Fruit fly (Drosophila melanogaster) Kc167 (cell line): ENCODE data around the gene CG13708.

Source experiments
- Myc ChIP-seq: fragments of >200 bp; optimal IDR thresholded peaks from 2 replicates; lab custom pipeline; 2017; ENCODE audit warnings: missing external identifiers
- Sin3A ChIP-seq: fragments of >200 bp; optimal IDR thresholded peaks from 2 replicates; lab custom pipeline; 2018; ENCODE audit warnings: missing external identifiers
- h ChIP-seq: fragments of >200 bp; optimal IDR thresholded peaks from 3 replicates; lab custom pipeline; 2018; ENCODE audit warnings: missing external identifiers
- insv ChIP-seq: fragments of >200 bp; optimal IDR thresholded peaks from 3 replicates; lab custom pipeline; 2018; ENCODE audit warnings: missing external identifiers
- psq ChIP-seq: fragments of >200 bp; optimal IDR thresholded peaks from 2 replicates; lab custom pipeline; 2017; ENCODE audit warnings: missing external identifiers
- ttk ChIP-seq: sonication (Bioruptor generic); optimal IDR thresholded peaks from 2 replicates; lab custom pipeline; 2017; ENCODE audit warnings: missing external identifiers

The CG13708 gene

DNA sequence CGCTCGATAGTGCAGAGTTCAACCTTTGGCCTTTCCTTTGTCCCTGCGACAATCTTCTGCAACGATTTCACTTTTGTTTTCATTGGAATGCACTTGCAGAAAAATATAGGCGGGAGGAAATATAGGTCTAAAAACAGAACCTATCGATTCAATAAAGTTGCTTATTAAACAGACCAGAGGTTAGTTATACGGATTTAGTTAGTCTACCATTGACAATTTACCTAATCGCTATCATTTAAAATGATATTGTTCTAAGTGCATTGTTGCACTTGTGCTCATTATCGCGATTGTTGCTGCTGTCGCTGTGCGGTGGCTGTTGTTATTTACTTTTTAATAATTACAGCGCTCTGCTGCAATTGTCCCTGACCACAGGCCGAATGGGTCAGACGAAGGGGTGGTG, 3.0 kb upstream of the CG13708 start:
- TF ChIP-seq Sin3A (no peak), psq (lab: Kevin White, UChicago) (no peak), Myc (no peak), ttk (lab: Kevin White, UChicago) (no peak), insv (lab: Kevin White, UChicago) (no peak), h (lab: Kevin White, UChicago) (no peak)

DNA sequence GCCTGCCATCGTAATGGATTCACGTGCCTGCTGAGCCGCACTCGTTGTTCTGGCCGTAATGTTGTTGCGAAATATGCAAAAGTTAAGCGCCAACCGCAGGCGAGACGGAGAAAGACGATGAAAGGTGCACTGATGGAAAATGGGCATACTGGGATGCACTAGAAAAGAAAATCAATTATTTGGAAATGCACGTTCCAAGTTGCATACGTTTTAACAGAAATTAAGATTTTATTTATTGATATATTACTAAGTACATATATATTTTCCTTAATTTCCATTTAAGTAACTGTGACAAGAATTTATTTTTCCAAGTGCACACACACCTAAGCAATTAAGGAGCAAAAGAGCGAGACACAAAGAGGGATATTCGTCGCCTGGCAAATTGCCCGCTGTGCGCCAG, 1.6 kb upstream of the CG13708 start:
- no peak for TF ChIP-seq h (lab: Kevin White, UChicago)
- no peak for TF ChIP-seq psq (lab: Kevin White, UChicago)
- no peak for TF ChIP-seq insv (lab: Kevin White, UChicago)

- TF ChIP-seq Sin3A, result no peak
- no peak for TF ChIP-seq psq (lab: Kevin White, UChicago)
- no peak for TF ChIP-seq Myc
- TF ChIP-seq h (lab: Kevin White, UChicago), result no peak
- TF ChIP-seq insv (lab: Kevin White, UChicago), result no peak
- TF ChIP-seq ttk (lab: Kevin White, UChicago), result no peak
These were observed 7.8 kb downstream of the CG13708 start, which contains the start of the genes Dhc64C and LeuRS-m for dm6 chr3L:4825584-4825983. Gene Dhc64C (minus strand): TSS chr3L:4825687. Gene LeuRS-m (plus strand): TSS chr3L:4825853.

DNA sequence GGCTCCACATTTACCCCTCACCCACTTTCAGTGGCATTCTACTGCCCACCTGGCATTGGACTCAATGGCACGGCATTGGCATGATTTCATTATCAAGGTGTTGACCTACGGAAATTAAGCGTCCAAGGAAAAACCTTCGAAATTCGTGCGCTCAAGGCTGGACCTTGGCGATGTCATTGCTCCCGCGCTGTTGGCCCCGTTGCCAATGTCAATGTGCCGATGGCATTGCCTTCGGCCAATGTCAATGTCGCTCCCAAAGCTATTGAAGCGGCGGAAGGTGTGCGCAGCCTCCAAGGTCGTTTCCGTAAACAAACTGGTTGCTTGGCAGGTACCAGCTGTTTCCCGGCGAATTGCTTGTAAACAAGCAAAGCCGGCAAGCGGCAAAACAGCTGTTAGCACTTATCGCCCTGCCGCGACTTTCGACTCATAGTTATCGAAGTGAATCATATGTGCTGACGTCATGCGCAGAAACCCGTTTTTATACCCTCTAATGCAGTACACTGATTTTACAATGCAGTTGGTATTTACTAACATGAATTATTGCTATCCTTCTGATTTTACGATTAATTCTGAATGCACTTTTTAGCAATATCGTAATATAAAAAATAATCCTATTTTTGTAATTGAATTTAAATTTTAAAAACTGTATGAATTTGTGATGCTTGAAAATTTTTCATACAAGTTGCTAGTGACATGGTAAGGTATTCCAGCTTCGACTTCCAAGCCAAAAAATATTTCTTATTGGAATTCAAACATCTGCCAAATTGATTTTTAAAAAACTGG, 8.8 kb downstream of the CG13708 start:
- TF ChIP-seq Myc (no peak), insv (lab: Kevin White, UChicago) (no peak), Sin3A (no peak), ttk (lab: Kevin White, UChicago) (no peak)

DNA sequence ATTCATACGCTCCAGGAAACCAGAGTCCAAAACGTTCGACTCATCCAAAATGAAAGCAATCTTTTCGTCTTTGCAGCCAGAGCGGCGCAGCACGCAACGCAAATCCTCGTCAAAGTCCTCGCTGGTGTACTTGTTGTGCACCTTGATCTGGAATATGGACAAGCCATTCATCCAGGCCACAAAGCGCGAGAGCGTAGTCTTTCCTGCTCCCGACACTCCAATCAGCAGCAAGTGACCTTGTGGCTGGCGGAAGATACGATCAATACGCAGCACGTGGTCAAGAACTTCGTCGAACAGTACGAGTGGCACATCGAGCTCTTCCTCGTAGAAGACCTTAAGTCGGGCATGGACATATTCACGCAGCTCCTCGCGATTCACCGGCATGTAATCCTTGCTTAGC, 19.2 kb downstream of the CG13708 start:
- TF ChIP-seq Sin3A, result no peak
- no peak for TF ChIP-seq insv (lab: Kevin White, UChicago)
- TF ChIP-seq ttk (lab: Kevin White, UChicago), result no peak
- no peak for TF ChIP-seq Myc
- no peak for TF ChIP-seq h (lab: Kevin White, UChicago)
- TF ChIP-seq psq (lab: Kevin White, UChicago), result no peak

- no peak for TF ChIP-seq Myc
These were observed 26.1 kb downstream of the CG13708 start, which contains the start of gene CG18808 for dm6 chr3L:4807306-4807705. Gene CG18808 (minus strand): TSS chr3L:4807406.

- no peak for TF ChIP-seq Myc
- TF ChIP-seq ttk (lab: Kevin White, UChicago), result no peak
- no peak for TF ChIP-seq insv (lab: Kevin White, UChicago)
- no peak for TF ChIP-seq psq (lab: Kevin White, UChicago)
- no peak for TF ChIP-seq h (lab: Kevin White, UChicago)
These were observed 27.6 kb downstream of the CG13708 start for dm6 chr3L:4805751-4806150.

DNA sequence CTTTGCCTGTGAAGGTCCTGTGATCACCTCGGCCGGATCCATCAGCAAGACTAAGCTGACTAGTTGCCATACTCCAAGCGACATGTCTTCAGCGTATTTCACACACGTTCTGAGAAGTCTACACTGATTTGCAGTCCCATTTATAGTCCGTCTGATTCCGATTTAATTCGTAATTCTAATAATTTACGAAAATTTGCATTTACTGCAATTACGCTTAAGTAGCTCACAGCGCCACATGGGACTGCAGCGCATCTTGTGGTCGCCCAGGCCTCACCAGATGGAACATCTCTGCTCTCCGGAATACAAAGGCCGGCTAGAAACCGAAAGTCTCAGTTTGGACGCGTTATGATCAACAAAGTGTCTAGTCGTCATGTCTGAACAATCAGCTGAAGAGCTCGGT, 28.2 kb downstream of the CG13708 start, which contains the start of gene CG7509:
CG7509 (minus strand) TSS at position 101 of the 400 bp plus-strand sequence.
- TF ChIP-seq insv (lab: Kevin White, UChicago) (no peak), Myc (no peak), psq (lab: Kevin White, UChicago) (no peak)

- TF ChIP-seq ttk (lab: Kevin White, UChicago) (no peak), Sin3A (no peak), h (lab: Kevin White, UChicago) (no peak), insv (lab: Kevin White, UChicago) (no peak), Myc (no peak), psq (lab: Kevin White, UChicago) (no peak)
These were observed 32.8 kb downstream of the CG13708 start for dm6 chr3L:4800641-4801040.
